Worm (Caenorhabditis elegans) whole organism, L1 larva: ENCODE measurements around the gene npax-1.
"Not testable (repeated sequence)": the region's sequence is repeated elsewhere in the genome, so short reads cannot be mapped to it uniquely, and the experiment has no call there.

Experiments
- C34B4.2 ChIP-seq: sonication (generic microtip); optimal IDR thresholded peaks from 2 replicates; lab custom pipeline; 2017; ENCODE audit warnings: mild to moderate bottlenecking, missing genetic modification characterization, missing compliant biosample characterization
- Y116A8C.19 ChIP-seq: sonication (generic microtip); optimal IDR thresholded peaks from 2 replicates; lab custom pipeline; 2016; ENCODE audit warnings: missing compliant biosample characterization, missing genetic modification characterization, borderline replicate concordance
- aha-1 ChIP-seq: fragments of 150-350 bp; optimal IDR thresholded peaks from 2 replicates; lab custom pipeline; 2014; ENCODE audit warnings: missing biosample characterization, missing genetic modification characterization
- alr-1 ChIP-seq: fragments of 200-800 bp; sonication (Bioruptor generic); optimal IDR thresholded peaks from 2 replicates; lab custom pipeline; 2018; ENCODE audit warnings: borderline replicate concordance, mild to moderate bottlenecking, missing genetic modification characterization, missing compliant biosample characterization
- ceh-63 ChIP-seq: fragments of 200-800 bp; sonication (Bioruptor generic); optimal IDR thresholded peaks from 2 replicates; lab custom pipeline; 2018; ENCODE audit warnings: mild to moderate bottlenecking, missing genetic modification characterization, missing compliant biosample characterization
- ceh-82 ChIP-seq, 3 experiments: fragments of 150-350 bp in 1 of 3; sonication (generic microtip) in 2 of 3; optimal IDR thresholded peaks; 2 replicates each; lab custom pipeline; 2014 to 2017; ENCODE audit warnings: missing biosample characterization in 3 of 3, missing genetic modification characterization in 3 of 3
- ceh-88 ChIP-seq: fragments of 200-800 bp; sonication (Bioruptor generic); IDR thresholded peaks from 2 replicates; pipeline ENCODE4 v1.3.6; 2022; ENCODE audit warnings: missing genetic modification characterization, missing compliant biosample characterization
- ceh-90 ChIP-seq: sonication (generic microtip); optimal IDR thresholded peaks from 2 replicates; lab custom pipeline; 2016; ENCODE audit warnings: missing genetic modification characterization, missing compliant biosample characterization
- efl-1 ChIP-seq, 4 experiments: fragments of 150-350 bp; optimal IDR thresholded peaks in 3 of 4; peaks in 1 of 4; 1 replicate in 1 of 4; 2 replicates in 3 of 4; lab custom pipeline; 2014; ENCODE audit warnings: missing biosample characterization in 2 of 4, missing genetic modification characterization in 2 of 4, missing genetic modification reagents in 2 of 4
- efl-3 ChIP-seq: fragments of 200-800 bp; sonication (Bioruptor generic); optimal IDR thresholded peaks from 2 replicates; lab custom pipeline; 2018; ENCODE audit warnings: mild to moderate bottlenecking, missing genetic modification characterization, missing compliant biosample characterization
- egl-13 ChIP-seq: sonication (generic microtip); optimal IDR thresholded peaks from 2 replicates; lab custom pipeline; 2016; ENCODE audit warnings: missing genotype, missing genetic modification reagents, missing genetic modification characterization, missing compliant biosample characterization
- elt-3 ChIP-seq, 6 experiments: fragments of 150-350 bp in 1 of 6; sonication (generic microtip); optimal IDR thresholded peaks; 2 replicates each; lab custom pipeline; 2017 to 2018; ENCODE audit warnings: missing biosample characterization in 6 of 6, missing genetic modification characterization in 6 of 6, inconsistent platforms in 1 of 6
- fkh-10 ChIP-seq: sonication (generic microtip); optimal IDR thresholded peaks from 2 replicates; lab custom pipeline; 2017; ENCODE audit warnings: missing biosample characterization, missing genetic modification reagents, missing genetic modification characterization
- fkh-4 ChIP-seq: sonication (generic microtip); optimal IDR thresholded peaks from 2 replicates; lab custom pipeline; 2016; ENCODE audit warnings: missing compliant biosample characterization, missing genetic modification characterization, borderline replicate concordance
- fkh-8 ChIP-seq: sonication (generic microtip); optimal IDR thresholded peaks from 2 replicates; lab custom pipeline; 2016; ENCODE audit warnings: mild to moderate bottlenecking, missing genetic modification characterization, missing compliant biosample characterization
- fos-1 ChIP-seq: fragments of 150-350 bp; optimal IDR thresholded peaks from 2 replicates; lab custom pipeline; 2014; ENCODE audit warnings: missing biosample characterization, missing genetic modification characterization
- hpl-2 ChIP-seq: fragments of 150-350 bp; optimal IDR thresholded peaks from 2 replicates; lab custom pipeline; 2014; ENCODE audit warnings: missing biosample characterization, missing genetic modification reagents, missing genetic modification characterization
- irx-1 ChIP-seq: sonication (generic microtip); optimal IDR thresholded peaks from 2 replicates; lab custom pipeline; 2016; ENCODE audit warnings: missing genetic modification characterization, missing compliant biosample characterization
- isw-1 ChIP-seq: fragments of 200-800 bp; sonication (Bioruptor generic); IDR thresholded peaks from 2 replicates; pipeline ENCODE4 v1.3.6; 2022; ENCODE audit warnings: missing genetic modification characterization, missing compliant biosample characterization
- lin-13 ChIP-seq: fragments of 150-350 bp; optimal IDR thresholded peaks from 2 replicates; lab custom pipeline; 2014; ENCODE audit warnings: missing biosample characterization, missing genetic modification reagents, missing genetic modification characterization
- lin-14 ChIP-seq: fragments of 200-800 bp; sonication (Bioruptor generic); optimal IDR thresholded peaks from 2 replicates; lab custom pipeline; 2018; ENCODE audit warnings: mild to moderate bottlenecking, missing genetic modification characterization, moderate library complexity, missing compliant biosample characterization
- lin-39 ChIP-seq: fragments of 150-350 bp; optimal IDR thresholded peaks from 2 replicates; lab custom pipeline; 2014; ENCODE audit warnings: missing biosample characterization, missing genetic modification reagents, missing genetic modification characterization
- lir-3 ChIP-seq: sonication (generic microtip); optimal IDR thresholded peaks from 2 replicates; lab custom pipeline; 2016; ENCODE audit warnings: mild to moderate bottlenecking, missing genetic modification characterization, moderate library complexity, missing compliant biosample characterization; ENCODE audit not compliant: poor library complexity
- lsy-2 ChIP-seq, 2 experiments: fragments of 150-350 bp; optimal IDR thresholded peaks; 2 replicates each; lab custom pipeline; 2014; ENCODE audit warnings: missing biosample characterization in 2 of 2, missing genetic modification characterization in 2 of 2
- mdl-1 ChIP-seq, 2 experiments: fragments of 150-350 bp; optimal IDR thresholded peaks; 2 replicates each; lab custom pipeline; 2014 to 2017; ENCODE audit warnings: missing biosample characterization in 2 of 2, missing genetic modification characterization in 2 of 2, inconsistent platforms in 1 of 2
- mep-1 ChIP-seq: fragments of 150-350 bp; optimal IDR thresholded peaks from 2 replicates; lab custom pipeline; 2014; ENCODE audit warnings: missing biosample characterization, missing genetic modification characterization
- nhr-19 ChIP-seq: fragments of 200-800 bp; sonication (Bioruptor generic); conservative IDR thresholded peaks from 2 replicates; pipeline ENCODE4 v1.3.6; 2022; ENCODE audit warnings: missing genetic modification characterization, missing compliant biosample characterization
- nhr-20 ChIP-seq: sonication (generic microtip); optimal IDR thresholded peaks from 2 replicates; lab custom pipeline; 2016; ENCODE audit warnings: mild to moderate bottlenecking, missing genetic modification characterization, missing compliant biosample characterization
- nhr-28 ChIP-seq: fragments of 150-350 bp; optimal IDR thresholded peaks from 2 replicates; lab custom pipeline; 2014; ENCODE audit warnings: missing biosample characterization, missing genetic modification characterization
- nhr-71 ChIP-seq: sonication (generic microtip); optimal IDR thresholded peaks from 2 replicates; lab custom pipeline; 2016; ENCODE audit warnings: mild to moderate bottlenecking, missing genetic modification characterization, moderate library complexity, missing compliant biosample characterization
- nhr-77 ChIP-seq: fragments of 150-350 bp; optimal IDR thresholded peaks from 2 replicates; lab custom pipeline; 2014; ENCODE audit warnings: missing biosample characterization, missing genetic modification characterization
- nhr-84 ChIP-seq: sonication (generic microtip); optimal IDR thresholded peaks from 2 replicates; lab custom pipeline; 2017; ENCODE audit warnings: missing biosample characterization, missing genetic modification characterization
- nhr-90 ChIP-seq: sonication (generic microtip); optimal IDR thresholded peaks from 2 replicates; lab custom pipeline; 2016; ENCODE audit warnings: mild to moderate bottlenecking, missing genetic modification characterization, missing compliant biosample characterization; ENCODE audit not compliant: poor library complexity
- pax-3 ChIP-seq: fragments of 200-800 bp; sonication (Bioruptor generic); optimal IDR thresholded peaks from 2 replicates; lab custom pipeline; 2018; ENCODE audit warnings: mild to moderate bottlenecking, missing genetic modification characterization, moderate library complexity, missing compliant biosample characterization
- pqm-1 ChIP-seq: sonication (generic microtip); optimal IDR thresholded peaks from 3 replicates; lab custom pipeline; 2017; ENCODE audit warnings: missing biosample characterization, missing genetic modification characterization
- tbx-2 ChIP-seq: sonication (generic microtip); optimal IDR thresholded peaks from 2 replicates; lab custom pipeline; 2016; ENCODE audit warnings: missing genetic modification characterization, missing compliant biosample characterization
- unc-130 ChIP-seq: fragments of 150-350 bp; optimal IDR thresholded peaks from 2 replicates; lab custom pipeline; 2017; ENCODE audit warnings: missing biosample characterization, missing genetic modification characterization, inconsistent platforms
- xbp-1 ChIP-seq: sonication (generic microtip); optimal IDR thresholded peaks from 2 replicates; lab custom pipeline; 2016; ENCODE audit warnings: missing genetic modification characterization, missing compliant biosample characterization
- ztf-11 ChIP-seq, 2 experiments: sonication (generic microtip); optimal IDR thresholded peaks; 2 replicates each; lab custom pipeline; 2016 to 2017; ENCODE audit warnings: missing genetic modification characterization in 2 of 2, missing biosample characterization in 1 of 2, missing compliant biosample characterization in 1 of 2

npax-1 gene

DNA sequence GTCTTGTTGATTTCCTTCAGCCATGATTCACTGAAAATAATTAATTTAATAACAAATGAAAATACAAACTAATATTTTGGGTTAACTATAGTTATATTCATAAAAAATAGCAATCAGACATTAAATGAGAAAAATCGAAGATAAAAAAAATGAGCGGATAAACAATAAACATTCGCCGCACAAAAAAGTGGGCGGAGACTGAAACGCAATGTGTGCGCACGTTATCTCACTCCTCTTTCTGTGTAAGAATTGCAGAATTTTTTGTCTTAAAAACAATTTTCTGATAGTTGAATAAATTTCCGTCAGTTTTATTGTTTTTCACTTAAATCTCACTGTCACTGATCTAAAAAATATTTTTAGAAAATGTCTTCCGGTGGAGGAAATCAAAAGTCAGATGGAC is 43.0 kb upstream of the npax-1 start, which contains the start of the genes mtch-1 and rpb-4 (continued):
- TF ChIP-seq nhr-20 (tag; lab: Kevin White, UChicago) (peak; percentile 23), ceh-88 (GFP tag; lab: Robert Waterston, UW) (no peak), mep-1 (no peak), lin-13 (no peak), fkh-8 (tag; lab: Kevin White, UChicago) (no peak), nhr-19 (GFP tag; lab: Robert Waterston, UW) (no peak), aha-1 (tag; lab: Kevin White, UChicago) (no peak), pqm-1 (no peak), mdl-1 (tag; optimal IDR thresholded peaks at IDR 0.05; lab: Kevin White, UChicago) (peak in 1 of 2 experiments; percentile 10), hpl-2 (GFP tag; lab: Kevin White, UChicago) (no peak), lir-3 (tag; lab: Kevin White, UChicago) (peak; percentile 54), ztf-11 (tag; optimal IDR thresholded peaks at IDR 0.05; lab: Kevin White, UChicago) (no peak), lsy-2 (tag; optimal IDR thresholded peaks at IDR 0.05; lab: Kevin White, UChicago) (peak; percentile 20 to 66), lin-39 (tag; lab: Kevin White, UChicago) (no peak), tbx-2 (no peak), ceh-82 (tag; optimal IDR thresholded peaks at IDR 0.05; lab: Kevin White, UChicago) (peak in 1 of 3 experiments; percentile 2), irx-1 (no peak), fkh-10 (no peak), nhr-77 (tag; lab: Kevin White, UChicago) (no peak), fkh-4 (no peak), efl-1 (optimal IDR thresholded peaks at IDR 0.05; lab: Kevin White, UChicago) (peak; percentile 30 to 39), efl-1 (GFP tag; optimal IDR thresholded peaks at IDR 0.05 in 1 of 2; lab: Kevin White, UChicago) (peak; percentile 12 to 14), isw-1 (no peak), xbp-1 (tag; lab: Kevin White, UChicago) (peak; percentile 29), nhr-90 (tag; lab: Kevin White, UChicago) (no peak), Y116A8C.19 (tag; lab: Kevin White, UChicago) (no peak), nhr-84 (no peak), nhr-71 (tag; lab: Kevin White, UChicago) (peak; percentile 33), efl-3 (no peak), unc-130 (tag; lab: Kevin White, UChicago) (peak; percentile 1), egl-13 (tag; lab: Kevin White, UChicago) (no peak), fos-1 (tag; lab: Kevin White, UChicago) (no peak), ceh-63 (GFP tag; lab: Kevin White, UChicago) (no peak), elt-3 (tag; optimal IDR thresholded peaks at IDR 0.05; lab: Kevin White, UChicago) (no peak), lin-14 (GFP tag; lab: Kevin White, UChicago) (peak; percentile 35)

DNA sequence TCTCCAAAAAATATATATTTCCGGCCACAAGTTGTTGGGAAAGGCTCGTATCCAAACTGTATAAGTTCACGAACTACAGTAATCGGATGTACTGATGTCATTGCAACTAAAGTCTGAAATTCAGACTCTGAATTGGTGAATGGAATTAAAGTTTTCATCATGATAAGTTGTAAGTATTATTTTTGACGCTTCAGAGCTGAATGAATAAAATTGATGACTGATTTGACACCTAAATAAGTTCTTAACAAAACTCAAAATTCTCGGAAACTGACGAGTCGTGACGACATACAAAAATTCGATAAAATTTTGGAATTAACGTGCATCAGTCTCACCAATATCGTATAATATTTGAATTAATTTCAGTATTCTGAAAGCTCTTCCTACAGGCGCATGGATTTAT is 39.1 kb upstream of the npax-1 start, which contains the start of gene F43E2.11:
F43E2.11 (minus strand) TSS at position 101 of the 400 bp plus-strand sequence.
- TF ChIP-seq nhr-28, C34B4.2, pax-3 (tag; lab: Kevin White, UChicago): not testable (repeated sequence)

DNA sequence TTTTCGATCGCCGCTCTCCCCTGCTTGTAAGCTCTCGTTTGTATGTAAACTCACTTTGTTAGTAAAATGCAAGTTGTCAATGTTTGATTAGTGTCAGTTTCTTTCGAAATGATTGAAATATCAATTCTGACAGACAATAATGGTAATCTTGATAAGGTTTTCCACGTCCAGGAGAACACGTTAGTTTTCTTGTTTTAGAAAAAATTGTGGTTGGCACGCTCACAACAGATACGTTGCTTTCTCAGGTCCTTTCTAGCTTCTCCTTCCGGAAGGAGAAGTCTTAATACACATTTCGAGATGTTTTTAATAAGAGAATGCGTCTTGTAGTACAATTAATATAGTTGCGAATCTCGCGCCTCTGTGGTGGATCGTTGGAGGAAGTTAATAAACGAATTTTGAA is 37.6 kb upstream of the npax-1 start, which contains the start of gene F43E2.6:
F43E2.6 (minus strand) TSS at position 101 of the 400 bp plus-strand sequence.
- TF ChIP-seq pqm-1 (no peak), ceh-90 (tag; lab: Kevin White, UChicago) (no peak), egl-13 (tag; lab: Kevin White, UChicago) (no peak), ceh-88 (GFP tag; lab: Robert Waterston, UW) (no peak), fkh-8 (tag; lab: Kevin White, UChicago) (no peak), alr-1 (tag; lab: Kevin White, UChicago) (no peak), pax-3 (tag; lab: Kevin White, UChicago) (no peak)
